Worm (Caenorhabditis elegans): ENCODE measurements around the gene col-177.

DNA sequence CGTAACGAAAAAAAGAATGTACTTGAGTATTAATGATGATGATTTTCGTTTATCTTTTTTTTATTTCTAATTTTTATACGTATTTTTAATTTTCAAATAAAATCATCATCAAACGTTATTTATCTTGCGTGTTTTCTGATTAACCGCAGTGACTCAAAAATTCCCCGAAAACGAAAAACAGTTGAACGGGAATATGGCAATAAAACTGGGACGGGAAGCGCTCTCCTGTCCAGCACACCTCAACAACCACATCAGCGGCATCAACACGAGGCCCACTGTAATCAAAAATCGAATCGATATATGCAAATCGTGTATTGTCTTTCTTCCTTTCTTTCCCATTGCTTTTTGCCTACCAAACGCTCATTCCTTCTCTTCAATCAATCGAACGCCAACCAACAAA lies 42.5 kb downstream of the col-177 start, which contains the start of gene K09C8.2:
- no peak for TF ChIP-seq tab-1 (GFP tag; IDR thresholded peaks at IDR 0.05)
- TF ChIP-seq ztf-23 (GFP tag; IDR thresholded peaks at IDR 0.05): no peak
- TF ChIP-seq flt-1 (GFP tag; IDR thresholded peaks at IDR 0.05): no peak
- no peak for TF ChIP-seq klf-2 (GFP tag; conservative IDR thresholded peaks at IDR 0.05)
